Fruit fly (Drosophila melanogaster) whole organism, embryonic: Measurements from ENCODE around the gene Reg-2.

Experiments
- Asciz ChIP-seq: fragments of 200-800 bp; sonication (Bioruptor generic); optimal IDR thresholded peaks from 2 replicates; lab custom pipeline; 2017; ENCODE audit warnings: missing biosample characterization, mild to moderate bottlenecking, missing genetic modification characterization, missing genetic modification reagents
- Atf6 ChIP-seq: fragments of 200-800 bp; sonication (Bioruptor generic); IDR thresholded peaks from 2 replicates; pipeline ENCODE4 v1.3.6; 2022; ENCODE audit warnings: missing biosample characterization, missing genetic modification characterization
- B-H1 ChIP-seq: fragments of 200-800 bp; sonication (Bioruptor generic); IDR thresholded peaks from 3 replicates; pipeline ENCODE4 v1.3.6; 2022; ENCODE audit warnings: missing biosample characterization, missing genetic modification characterization
- BtbVII ChIP-seq: fragments of 200-800 bp; sonication (Bioruptor generic); optimal IDR thresholded peaks from 3 replicates; lab custom pipeline; 2017; ENCODE audit warnings: missing biosample characterization, mild to moderate bottlenecking, missing genetic modification characterization
- C15 ChIP-seq: fragments of 200-800 bp; sonication (Bioruptor generic); IDR thresholded peaks from 3 replicates; pipeline ENCODE4 v1.3.6; 2022; ENCODE audit warnings: missing biosample characterization, missing genetic modification characterization
- CG10979 ChIP-seq: fragments of 200-800 bp; sonication (Bioruptor generic); optimal IDR thresholded peaks from 2 replicates; lab custom pipeline; 2018; ENCODE audit warnings: missing biosample characterization, mild to moderate bottlenecking, missing genetic modification characterization, moderate library complexity
- CG11093 ChIP-seq: fragments of 200-800 bp; sonication (Bioruptor generic); IDR thresholded peaks from 3 replicates; pipeline ENCODE4 v1.3.6; 2022; ENCODE audit warnings: missing biosample characterization, missing genetic modification characterization
- CG11696 ChIP-seq: fragments of 200-800 bp; sonication (Bioruptor generic); IDR thresholded peaks from 2 replicates; pipeline ENCODE4 v1.3.6; 2022; ENCODE audit warnings: missing biosample characterization, missing genetic modification characterization
- CG14667 ChIP-seq: fragments of 200-800 bp; sonication (Bioruptor generic); IDR thresholded peaks from 2 replicates; pipeline ENCODE4 v1.3.6; 2022; ENCODE audit warnings: missing biosample characterization, missing genetic modification characterization
- CG17385 ChIP-seq: fragments of 200-800 bp; sonication (Bioruptor generic); optimal IDR thresholded peaks from 3 replicates; lab custom pipeline; 2018; ENCODE audit warnings: missing biosample characterization, mild to moderate bottlenecking, missing genetic modification characterization
- CG17568 ChIP-seq: fragments of 200-800 bp; sonication (Bioruptor generic); optimal IDR thresholded peaks from 2 replicates; lab custom pipeline; 2018; ENCODE audit warnings: missing biosample characterization, mild to moderate bottlenecking, missing genetic modification characterization, moderate library complexity
- CG17912 ChIP-seq: fragments of 200-800 bp; sonication (Bioruptor generic); optimal IDR thresholded peaks from 2 replicates; lab custom pipeline; 2018; ENCODE audit warnings: missing biosample characterization, mild to moderate bottlenecking, missing genetic modification characterization
- CG18262 ChIP-seq: fragments of 200-800 bp; optimal IDR thresholded peaks from 3 replicates; lab custom pipeline; 2019; ENCODE audit warnings: missing biosample characterization, mild to moderate bottlenecking, missing genetic modification characterization, moderate library complexity
- CG30403 ChIP-seq: fragments of 200-800 bp; sonication (Bioruptor generic); optimal IDR thresholded peaks from 3 replicates; lab custom pipeline; 2016; ENCODE audit warnings: missing biosample characterization, missing genetic modification characterization
- CG4404 ChIP-seq: fragments of 200-800 bp; sonication (Bioruptor generic); IDR thresholded peaks from 2 replicates; pipeline ENCODE4 v1.3.6; 2022; ENCODE audit warnings: missing biosample characterization, missing genetic modification characterization
- CG4617 ChIP-seq: fragments of 200-800 bp; sonication (Bioruptor generic); optimal IDR thresholded peaks from 3 replicates; lab custom pipeline; 2016; ENCODE audit warnings: missing biosample characterization, missing genetic modification characterization, borderline replicate concordance
- CG5953 ChIP-seq: fragments of 200-800 bp; sonication (Bioruptor generic); IDR thresholded peaks from 2 replicates; pipeline ENCODE4 v1.3.6; 2022; ENCODE audit warnings: missing biosample characterization, missing genetic modification characterization
- CG6683 ChIP-seq: fragments of 200-800 bp; sonication (Bioruptor generic); optimal IDR thresholded peaks from 2 replicates; lab custom pipeline; 2017; ENCODE audit warnings: missing biosample characterization, mild to moderate bottlenecking, missing genetic modification characterization, missing genetic modification reagents
- CG7372 ChIP-seq: fragments of 200-800 bp; sonication (Bioruptor generic); IDR thresholded peaks from 2 replicates; pipeline ENCODE4 v1.3.6; 2022; ENCODE audit warnings: missing biosample characterization, missing genetic modification characterization
- CG8388 ChIP-seq: fragments of 200-800 bp; sonication (Bioruptor generic); optimal IDR thresholded peaks from 2 replicates; lab custom pipeline; 2019; ENCODE audit warnings: missing biosample characterization, mild to moderate bottlenecking, missing genetic modification characterization, moderate library complexity
- CTCF ChIP-seq: fragments of 200-800 bp; sonication (Bioruptor generic); optimal IDR thresholded peaks from 2 replicates; lab custom pipeline; 2017; ENCODE audit warnings: missing biosample characterization, mild to moderate bottlenecking, missing genetic modification characterization, moderate library complexity
- Camta ChIP-seq: fragments of 200-800 bp; sonication (Bioruptor generic); optimal IDR thresholded peaks from 2 replicates; lab custom pipeline; 2016; ENCODE audit warnings: missing biosample characterization, missing genetic modification characterization
- Dip2 ChIP-seq: fragments of 200-800 bp; sonication (Bioruptor generic); IDR thresholded peaks from 2 replicates; pipeline ENCODE4 v1.3.6; 2022; ENCODE audit warnings: missing biosample characterization, missing genetic modification characterization
- Doc3 ChIP-seq: fragments of 200-800 bp; sonication (Bioruptor generic); IDR thresholded peaks from 3 replicates; pipeline ENCODE4 v1.3.6; 2022; ENCODE audit warnings: missing biosample characterization, missing genetic modification characterization; ENCODE audit not compliant: partially characterized antibody
- Drgx ChIP-seq: fragments of 200-800 bp; sonication (Bioruptor generic); IDR thresholded peaks from 2 replicates; pipeline ENCODE4 v1.3.6; 2022; ENCODE audit warnings: missing biosample characterization, missing genetic modification characterization
- HLH4C ChIP-seq: fragments of 200-800 bp; sonication (Bioruptor generic); IDR thresholded peaks from 3 replicates; pipeline ENCODE4 v1.3.6; 2022; ENCODE audit warnings: missing biosample characterization, missing genetic modification characterization; ENCODE audit not compliant: partially characterized antibody
- Hand ChIP-seq: fragments of 200-800 bp; sonication (Bioruptor generic); optimal IDR thresholded peaks from 2 replicates; lab custom pipeline; 2017; ENCODE audit warnings: mild to moderate bottlenecking, missing biosample characterization, missing genetic modification reagents, missing genetic modification characterization
- Hey ChIP-seq: fragments of 200-800 bp; sonication (Bioruptor generic); optimal IDR thresholded peaks from 3 replicates; lab custom pipeline; 2018; ENCODE audit warnings: missing biosample characterization, mild to moderate bottlenecking, missing genetic modification characterization
- Lim3 ChIP-seq: fragments of 200-800 bp; sonication (Bioruptor generic); IDR thresholded peaks from 2 replicates; pipeline ENCODE4 v1.3.6; 2022; ENCODE audit warnings: missing biosample characterization, missing genetic modification characterization
- Lpt ChIP-seq: fragments of >200 bp; optimal IDR thresholded peaks from 2 replicates; lab custom pipeline; 2018; ENCODE audit warnings: missing biosample characterization, missing genetic modification characterization
- MESR4 ChIP-seq: fragments of 200-800 bp; sonication (Bioruptor generic); optimal IDR thresholded peaks from 2 replicates; lab custom pipeline; 2018; ENCODE audit warnings: missing biosample characterization, mild to moderate bottlenecking, missing genetic modification characterization, moderate library complexity
- Rx ChIP-seq: fragments of 200-800 bp; sonication (Bioruptor generic); IDR thresholded peaks from 2 replicates; pipeline ENCODE4 v1.3.6; 2022; ENCODE audit warnings: missing biosample characterization, missing genetic modification characterization
- Sin3A ChIP-seq: fragments of >200 bp; optimal IDR thresholded peaks from 2 replicates; lab custom pipeline; 2018
- Sry-δ ChIP-seq: fragments of 200-800 bp; sonication (Bioruptor generic); optimal IDR thresholded peaks from 2 replicates; lab custom pipeline; 2016; ENCODE audit warnings: missing biosample characterization, missing genetic modification characterization
- Trl ChIP-seq, 3 experiments: fragments of >200 bp in 2 of 3; fragments of 200-800 bp in 1 of 3; sonication (Bioruptor generic) in 1 of 3; optimal IDR thresholded peaks; 2 replicates in 1 of 3; 3 replicates in 2 of 3; lab custom pipeline; 2016 to 2017; ENCODE audit warnings: missing biosample characterization in 1 of 3, missing genetic modification characterization in 1 of 3
- Xrp1 ChIP-seq: fragments of 200-800 bp; sonication (Bioruptor generic); IDR thresholded peaks from 2 replicates; pipeline ENCODE4 v1.3.6; 2022; ENCODE audit warnings: missing biosample characterization, missing genetic modification characterization
- caup ChIP-seq: fragments of 200-800 bp; sonication (Bioruptor generic); optimal IDR thresholded peaks from 3 replicates; lab custom pipeline; 2017; ENCODE audit warnings: missing biosample characterization, mild to moderate bottlenecking, missing genetic modification characterization, moderate library complexity; ENCODE audit not compliant: severe bottlenecking
- dm ChIP-seq: fragments of 200-800 bp; sonication (Bioruptor generic); optimal IDR thresholded peaks from 3 replicates; lab custom pipeline; 2016; ENCODE audit warnings: missing biosample characterization, missing genetic modification characterization
- dmrt99B ChIP-seq: fragments of 200-800 bp; sonication (Bioruptor generic); optimal IDR thresholded peaks from 2 replicates; lab custom pipeline; 2018; ENCODE audit warnings: missing biosample characterization, mild to moderate bottlenecking, missing genetic modification characterization, moderate library complexity
- dysf ChIP-seq: fragments of 200-800 bp; sonication (Bioruptor generic); IDR thresholded peaks from 3 replicates; pipeline ENCODE4 v1.3.6; 2022; ENCODE audit warnings: missing biosample characterization, missing genetic modification characterization
- h ChIP-seq: fragments of >200 bp; optimal IDR thresholded peaks from 2 replicates; lab custom pipeline; 2017
- lbe ChIP-seq: fragments of 200-800 bp; sonication (Bioruptor generic); optimal IDR thresholded peaks from 2 replicates; lab custom pipeline; 2016; ENCODE audit warnings: missing biosample characterization, mild to moderate bottlenecking, missing genetic modification characterization
- onecut ChIP-seq: fragments of 200-800 bp; sonication (Bioruptor generic); IDR thresholded peaks from 2 replicates; pipeline ENCODE4 v1.3.6; 2022; ENCODE audit warnings: missing biosample characterization, missing genetic modification characterization
- otp ChIP-seq: fragments of 200-800 bp; sonication (Bioruptor generic); IDR thresholded peaks from 3 replicates; pipeline ENCODE4, ENCODE4 v1.3.6; 2022; ENCODE audit warnings: missing biosample characterization, missing genetic modification characterization
- sens-2 ChIP-seq: fragments of 200-800 bp; sonication (Bioruptor generic); IDR thresholded peaks from 2 replicates; pipeline ENCODE4 v1.3.6; 2022; ENCODE audit warnings: missing biosample characterization, missing genetic modification characterization
- stc ChIP-seq: fragments of 200-800 bp; sonication (Bioruptor generic); IDR thresholded peaks from 2 replicates; pipeline ENCODE4 v1.3.6; 2022; ENCODE audit warnings: missing biosample characterization, missing genetic modification characterization
- sug ChIP-seq: fragments of 200-800 bp; optimal IDR thresholded peaks from 2 replicates; lab custom pipeline; 2019; ENCODE audit warnings: missing biosample characterization, mild to moderate bottlenecking, missing genetic modification characterization, moderate library complexity
- vnd ChIP-seq: fragments of 200-800 bp; sonication (Bioruptor generic); IDR thresholded peaks from 3 replicates; pipeline ENCODE4 v1.3.6; 2022; ENCODE audit warnings: missing biosample characterization, missing genetic modification characterization; ENCODE audit not compliant: partially characterized antibody
- zen2 ChIP-seq: fragments of 200-800 bp; sonication (Bioruptor generic); IDR thresholded peaks from 3 replicates; pipeline ENCODE4 v1.3.6; 2022; ENCODE audit warnings: missing biosample characterization, missing genetic modification characterization; ENCODE audit not compliant: partially characterized antibody
- zfh1 ChIP-seq: fragments of 200-800 bp; sonication (Bioruptor generic); IDR thresholded peaks from 3 replicates; pipeline ENCODE4 v1.3.6; 2022; ENCODE audit warnings: missing biosample characterization, missing genetic modification characterization

Gene Reg-2

dm6 chr3L:621097-621967 lies 15.0 kb upstream of the Reg-2 start (continued):
- TF ChIP-seq dysf (GFP tag; lab: Robert Waterston, UW) (peak; percentile 52; the same call in 1 of the 3 replicates), vnd (GFP tag; lab: Robert Waterston, UW) (no peak), CG30403 (peak; percentile 82), h (lab: Kevin White, UChicago) (no peak), BtbVII (GFP tag; lab: Kevin White, UChicago) (peak; percentile 37), CG17568 (peak; percentile 77), Doc3 (GFP tag; lab: Robert Waterston, UW) (no peak), CG11093 (GFP tag; lab: Robert Waterston, UW) (peak; percentile 35; the same call in 1 of the 3 replicates), Rx (GFP tag; lab: Robert Waterston, UW) (peak; percentile 42; the same call in 1 of the 2 replicates), onecut (peak; percentile 78), Asciz (GFP tag; lab: Kevin White, UChicago) (peak; percentile 64), CG18262 (peak; percentile 93), HLH4C (GFP tag; lab: Robert Waterston, UW) (no peak), Hey (no peak), CG11696 (GFP tag; lab: Robert Waterston, UW) (no peak), sug (tag; lab: Kevin White, UChicago) (no peak), zen2 (GFP tag; lab: Robert Waterston, UW) (no peak), CG14667 (peak; percentile 45; the same call in 1 of the 2 replicates), Camta (GFP tag; lab: Kevin White, UChicago) (peak; percentile 54), CG5953 (GFP tag; lab: Robert Waterston, UW) (no peak), CG10979 (tag; lab: Kevin White, UChicago) (peak; percentile 95), MESR4 (peak; percentile 10), CG4404 (GFP tag; lab: Robert Waterston, UW) (peak; percentile 92), CG6683 (no peak), C15 (no peak), zfh1 (peak; percentile 92), dmrt99B (peak; percentile 69), Drgx (peak; percentile 66), Atf6 (GFP tag; lab: Robert Waterston, UW) (no peak), Hand (GFP tag; lab: Kevin White, UChicago) (no peak), dm (GFP tag; lab: Kevin White, UChicago) (peak; percentile 10), Lpt (GFP tag; lab: Kevin White, UChicago) (no peak), Sry-δ (no peak), B-H1 (GFP tag; lab: Robert Waterston, UW) (no peak), otp (GFP tag; lab: Robert Waterston, UW) (peak; percentile 81), CG8388 (peak; percentile 90), Dip2 (no peak), CG4617 (GFP tag; lab: Kevin White, UChicago) (peak; percentile 76), sens-2 (GFP tag; lab: Robert Waterston, UW) (peak; percentile 60), CTCF (GFP tag; lab: Kevin White, UChicago) (no peak), Trl (optimal IDR thresholded peaks at IDR 0.05; lab: Kevin White, UChicago) (no peak), Trl (GFP tag; optimal IDR thresholded peaks at IDR 0.05; lab: Kevin White, UChicago) (peak; percentile 69), Xrp1 (GFP tag; lab: Robert Waterston, UW) (peak; percentile 95), Sin3A (lab: Kevin White, UChicago) (no peak), lbe (GFP tag; lab: Kevin White, UChicago) (peak; percentile 94), stc (peak; percentile 28; the same call in 1 of the 2 replicates), Lim3 (no peak), CG7372 (peak; percentile 62), caup (GFP tag; lab: Kevin White, UChicago) (peak; percentile 13), CG17912 (no peak), CG17385 (peak; percentile 61)
